Fruit fly (Drosophila melanogaster) whole organism, prepupa: ENCODE measurements around the gene CG6163.
A peak's percentile ranks its signal among the peaks of the same experiment; 100 is the strongest.

ENCODE experiments used
- Blimp-1 ChIP-seq: fragments of 200-800 bp; sonication (Bioruptor generic); optimal IDR thresholded peaks from 3 replicates; lab custom pipeline; 2017; ENCODE audit warnings: missing biosample characterization, missing genetic modification characterization, mild to moderate bottlenecking, moderate library complexity, missing genetic modification reagents
- CG10631 ChIP-seq: fragments of 200-800 bp; sonication (Bioruptor generic); optimal IDR thresholded peaks from 2 replicates; lab custom pipeline; 2016; ENCODE audit warnings: missing biosample characterization, missing genetic modification characterization
- CG11294 ChIP-seq: fragments of 200-800 bp; sonication (Bioruptor generic); IDR thresholded peaks from 2 replicates; pipeline ENCODE4 v1.3.6; 2022; ENCODE audit warnings: missing biosample characterization, missing genetic modification characterization
- CG11902 ChIP-seq: fragments of 200-800 bp; sonication (Bioruptor generic); optimal IDR thresholded peaks from 3 replicates; lab custom pipeline; 2016; ENCODE audit warnings: missing biosample characterization, missing genetic modification characterization
- CG3032 ChIP-seq: fragments of 200-800 bp; optimal IDR thresholded peaks from 2 replicates; lab custom pipeline; 2019; ENCODE audit warnings: missing biosample characterization, mild to moderate bottlenecking, missing genetic modification characterization, moderate library complexity
- CG31627 ChIP-seq: fragments of 200-800 bp; sonication (Bioruptor generic); optimal IDR thresholded peaks from 3 replicates; lab custom pipeline; 2016; ENCODE audit warnings: missing biosample characterization, missing genetic modification characterization
- CG32006 ChIP-seq: fragments of 200-800 bp; sonication (Bioruptor generic); optimal IDR thresholded peaks from 3 replicates; lab custom pipeline; 2017; ENCODE audit warnings: missing biosample characterization, mild to moderate bottlenecking, missing genetic modification characterization
- CG34406 ChIP-seq: fragments of 200-800 bp; sonication (Bioruptor generic); optimal IDR thresholded peaks from 3 replicates; lab custom pipeline; 2016; ENCODE audit warnings: missing biosample characterization, missing genetic modification characterization
- CG3919 ChIP-seq: fragments of 200-800 bp; sonication (Bioruptor generic); optimal IDR thresholded peaks from 3 replicates; lab custom pipeline; 2016; ENCODE audit warnings: missing biosample characterization, missing genetic modification characterization
- CG6276 ChIP-seq: fragments of 200-800 bp; sonication (Bioruptor generic); optimal IDR thresholded peaks from 2 replicates; lab custom pipeline; 2017; ENCODE audit warnings: missing biosample characterization, mild to moderate bottlenecking, missing genetic modification characterization
- CG6792 ChIP-seq: fragments of 200-800 bp; sonication (Bioruptor generic); optimal IDR thresholded peaks from 3 replicates; lab custom pipeline; 2016; ENCODE audit warnings: missing biosample characterization, missing genetic modification characterization
- CG6854 ChIP-seq: fragments of 200-800 bp; sonication (Bioruptor generic); optimal IDR thresholded peaks from 2 replicates; lab custom pipeline; 2017; ENCODE audit warnings: missing biosample characterization, mild to moderate bottlenecking, missing genetic modification characterization
- CG7368 ChIP-seq: fragments of 200-800 bp; sonication (Bioruptor generic); optimal IDR thresholded peaks from 3 replicates; lab custom pipeline; 2016; ENCODE audit warnings: missing biosample characterization, missing genetic modification characterization
- CG8119 ChIP-seq: fragments of 200-800 bp; sonication (Bioruptor generic); IDR thresholded peaks from 3 replicates; pipeline ENCODE4 v1.3.6; 2022; ENCODE audit warnings: missing biosample characterization, missing genetic modification characterization
- CG8319 ChIP-seq: fragments of 200-800 bp; sonication (Bioruptor generic); optimal IDR thresholded peaks from 3 replicates; lab custom pipeline; 2016; ENCODE audit warnings: missing biosample characterization, missing genetic modification characterization
- CG8632 ChIP-seq: fragments of 200-800 bp; sonication (Bioruptor generic); optimal IDR thresholded peaks from 3 replicates; lab custom pipeline; 2016; ENCODE audit warnings: missing biosample characterization, missing genetic modification characterization
- CG9139 ChIP-seq: fragments of 200-800 bp; sonication (Bioruptor generic); optimal IDR thresholded peaks from 3 replicates; lab custom pipeline; 2017; ENCODE audit warnings: missing biosample characterization, mild to moderate bottlenecking, missing genetic modification characterization
- Eip75B ChIP-seq: fragments of 200-800 bp; sonication (Bioruptor generic); optimal IDR thresholded peaks from 3 replicates; lab custom pipeline; 2016; ENCODE audit warnings: missing biosample characterization, missing genetic modification characterization
- Eip78C ChIP-seq: fragments of 200-800 bp; sonication (Bioruptor generic); peaks from one replicate; lab custom pipeline; 2016; ENCODE audit warnings: missing biosample characterization, missing genetic modification characterization
- Eip93F ChIP-seq: fragments of 200-800 bp; sonication (Bioruptor generic); optimal IDR thresholded peaks from 2 replicates; lab custom pipeline; 2016; ENCODE audit warnings: missing biosample characterization, mild to moderate bottlenecking, missing genetic modification characterization
- Ets21C ChIP-seq: fragments of 200-800 bp; sonication (Bioruptor generic); optimal IDR thresholded peaks from 3 replicates; lab custom pipeline; 2016; ENCODE audit warnings: missing biosample characterization, missing genetic modification characterization
- Ets96B ChIP-seq: fragments of 200-800 bp; optimal IDR thresholded peaks from 2 replicates; lab custom pipeline; 2019; ENCODE audit warnings: missing biosample characterization, mild to moderate bottlenecking, missing genetic modification characterization, moderate library complexity
- Hr39 ChIP-seq: fragments of 200-800 bp; sonication (Bioruptor generic); optimal IDR thresholded peaks from 2 replicates; lab custom pipeline; 2016; ENCODE audit warnings: missing biosample characterization, missing genetic modification characterization
- Hr4 ChIP-seq: fragments of 200-800 bp; sonication (Bioruptor generic); optimal IDR thresholded peaks from 3 replicates; lab custom pipeline; 2016; ENCODE audit warnings: missing biosample characterization, missing genetic modification characterization
- Met ChIP-seq: fragments of 200-800 bp; sonication (Bioruptor generic); optimal IDR thresholded peaks from 3 replicates; lab custom pipeline; 2016; ENCODE audit warnings: missing biosample characterization, missing genetic modification characterization
- OdsH ChIP-seq: fragments of 200-800 bp; sonication (Bioruptor generic); optimal IDR thresholded peaks from 3 replicates; lab custom pipeline; 2016; ENCODE audit warnings: missing biosample characterization, missing genetic modification characterization
- Smox ChIP-seq: fragments of 200-800 bp; sonication (Bioruptor generic); optimal IDR thresholded peaks from 3 replicates; lab custom pipeline; 2016; ENCODE audit warnings: missing biosample characterization, missing genetic modification characterization
- Sox102F ChIP-seq: fragments of 200-800 bp; sonication (Bioruptor generic); optimal IDR thresholded peaks from 2 replicates; lab custom pipeline; 2016; ENCODE audit warnings: missing biosample characterization, mild to moderate bottlenecking, missing genetic modification characterization
- Sox14 ChIP-seq: fragments of 200-800 bp; sonication (Bioruptor generic); optimal IDR thresholded peaks from 3 replicates; lab custom pipeline; 2016; ENCODE audit warnings: missing biosample characterization, missing genetic modification characterization
- Sox15 ChIP-seq: fragments of 200-800 bp; sonication (Bioruptor generic); optimal IDR thresholded peaks from 3 replicates; lab custom pipeline; 2016; ENCODE audit warnings: missing biosample characterization, missing genetic modification characterization
- achi ChIP-seq: fragments of 200-800 bp; sonication (Bioruptor generic); optimal IDR thresholded peaks from 3 replicates; lab custom pipeline; 2016; ENCODE audit warnings: missing biosample characterization, missing genetic modification characterization
- acj6 ChIP-seq: fragments of 200-800 bp; sonication (Bioruptor generic); optimal IDR thresholded peaks from 3 replicates; lab custom pipeline; 2016; ENCODE audit warnings: missing biosample characterization, missing genetic modification characterization
- cyc ChIP-seq: fragments of 200-800 bp; sonication (Bioruptor generic); optimal IDR thresholded peaks from 3 replicates; lab custom pipeline; 2016; ENCODE audit warnings: missing biosample characterization, missing genetic modification characterization
- eg ChIP-seq: fragments of 200-800 bp; sonication (Bioruptor generic); IDR thresholded peaks from 3 replicates; pipeline ENCODE4 v1.3.6; 2022; ENCODE audit warnings: missing biosample characterization, missing genetic modification characterization
- esn ChIP-seq: fragments of 200-800 bp; sonication (Bioruptor generic); optimal IDR thresholded peaks from 2 replicates; lab custom pipeline; 2016; ENCODE audit warnings: missing biosample characterization, mild to moderate bottlenecking, missing genetic modification characterization, moderate library complexity
- lz ChIP-seq: fragments of 200-800 bp; sonication (Bioruptor generic); optimal IDR thresholded peaks from 3 replicates; lab custom pipeline; 2016; ENCODE audit warnings: missing biosample characterization, missing genetic modification characterization
- net ChIP-seq: fragments of 200-800 bp; sonication (Bioruptor generic); optimal IDR thresholded peaks from 3 replicates; lab custom pipeline; 2016; ENCODE audit warnings: missing biosample characterization, missing genetic modification characterization
- pdm3 ChIP-seq: fragments of 200-800 bp; sonication (Bioruptor generic); optimal IDR thresholded peaks from 3 replicates; lab custom pipeline; 2016; ENCODE audit warnings: missing biosample characterization, missing genetic modification characterization
- salr ChIP-seq, 2 experiments: fragments of 200-800 bp; sonication (Bioruptor generic); optimal IDR thresholded peaks; 3 replicates each; lab custom pipeline; 2016 to 2018; ENCODE audit warnings: missing biosample characterization in 2 of 2, missing genetic modification characterization in 2 of 2, mild to moderate bottlenecking in 1 of 2
- spab ChIP-seq: fragments of 200-800 bp; sonication (Bioruptor generic); optimal IDR thresholded peaks from 2 replicates; lab custom pipeline; 2017; ENCODE audit warnings: missing biosample characterization, mild to moderate bottlenecking, missing genetic modification characterization, missing genetic modification reagents
- svp ChIP-seq: fragments of 200-800 bp; sonication (Bioruptor generic); peaks from one replicate; lab custom pipeline; 2016; ENCODE audit warnings: missing biosample characterization, missing genetic modification characterization
- topi ChIP-seq: fragments of 200-800 bp; sonication (Bioruptor generic); optimal IDR thresholded peaks from 3 replicates; lab custom pipeline; 2016; ENCODE audit warnings: missing biosample characterization, missing genetic modification characterization
- vri ChIP-seq: fragments of 200-800 bp; sonication (Bioruptor generic); optimal IDR thresholded peaks from 3 replicates; lab custom pipeline; 2016; ENCODE audit warnings: missing biosample characterization, mild to moderate bottlenecking, missing genetic modification characterization

The CG6163 gene

dm6 chr3L:11337674-11338073 is 27.0 kb downstream of the CG6163 start:
- TF ChIP-seq Eip78C (GFP tag; lab: Kevin White, UChicago) (peak; percentile 16), salr (GFP tag; optimal IDR thresholded peaks at IDR 0.05; lab: Kevin White, UChicago) (no peak)
- TF ChIP-seq, all 60 proteins: peak for 1

- TF ChIP-seq Smox (peak; percentile 50), Sox15 (GFP tag; lab: Kevin White, UChicago) (peak; percentile 23), svp (peak; percentile 69), topi (peak; percentile 55), Eip93F (GFP tag; lab: Kevin White, UChicago) (no peak), cyc (peak; percentile 29), Eip78C (GFP tag; lab: Kevin White, UChicago) (peak; percentile 78), CG8119 (peak; percentile 38; the same call in 1 of the 3 replicates), CG34406 (GFP tag; lab: Kevin White, UChicago) (peak; percentile 36), Sox102F (GFP tag; lab: Kevin White, UChicago) (peak; percentile 59), Ets96B (tag; lab: Kevin White, UChicago) (peak; percentile 19), pdm3 (peak; percentile 30), vri (GFP tag; lab: Kevin White, UChicago) (peak; percentile 29), CG9139 (no peak), acj6 (GFP tag; lab: Kevin White, UChicago) (peak; percentile 38), CG3032 (tag; lab: Kevin White, UChicago) (no peak), spab (GFP tag; lab: Kevin White, UChicago) (no peak), Blimp-1 (no peak), Hr39 (GFP tag; lab: Kevin White, UChicago) (peak; percentile 30), CG11294 (GFP tag; lab: Robert Waterston, UW) (no peak), CG3919 (GFP tag; lab: Kevin White, UChicago) (peak; percentile 19), CG32006 (GFP tag; lab: Kevin White, UChicago) (peak; percentile 32), Sox14 (peak; percentile 27), Eip75B (GFP tag; lab: Kevin White, UChicago) (no peak), CG8632 (GFP tag; lab: Kevin White, UChicago) (peak; percentile 11), CG6276 (GFP tag; lab: Kevin White, UChicago) (no peak), lz (GFP tag; lab: Kevin White, UChicago) (peak; percentile 56), achi (peak; percentile 22), net (GFP tag; lab: Kevin White, UChicago) (no peak), CG31627 (GFP tag; lab: Kevin White, UChicago) (peak; percentile 44), Met (peak; percentile 62), Ets21C (GFP tag; lab: Kevin White, UChicago) (no peak), CG11902 (GFP tag; lab: Kevin White, UChicago) (no peak), CG8319 (GFP tag; lab: Kevin White, UChicago) (no peak), CG6792 (peak; percentile 19), esn (GFP tag; lab: Kevin White, UChicago) (peak; percentile 70), CG10631 (GFP tag; lab: Kevin White, UChicago) (peak; percentile 2), CG7368 (GFP tag; lab: Kevin White, UChicago) (no peak), OdsH (GFP tag; lab: Kevin White, UChicago) (peak; percentile 41), CG6854 (GFP tag; lab: Kevin White, UChicago) (no peak), eg (GFP tag; lab: Robert Waterston, UW) (0 out of 3 replicates have a peak, but pooled peaks have one; percentile 30), Hr4 (GFP tag; lab: Kevin White, UChicago) (peak; percentile 38)
Measured at dm6 chr3L:11336094-11336756, 28.5 kb downstream of the CG6163 start.
